Fruit fly (Drosophila melanogaster) whole organism, prepupa: ENCODE results near the gene Lcp65Ag1.

Experiments used
- Blimp-1 ChIP-seq: fragments of 200-800 bp; sonication (Bioruptor generic); optimal IDR thresholded peaks from 3 replicates; lab custom pipeline; 2017; ENCODE audit warnings: missing biosample characterization, missing genetic modification characterization, mild to moderate bottlenecking, moderate library complexity, missing genetic modification reagents
- CG10631 ChIP-seq: fragments of 200-800 bp; sonication (Bioruptor generic); optimal IDR thresholded peaks from 2 replicates; lab custom pipeline; 2016; ENCODE audit warnings: missing biosample characterization, missing genetic modification characterization
- CG10669 ChIP-seq: fragments of 200-800 bp; sonication (Bioruptor generic); optimal IDR thresholded peaks from 3 replicates; lab custom pipeline; 2018; ENCODE audit warnings: missing biosample characterization, mild to moderate bottlenecking, missing genetic modification characterization, moderate library complexity
- CG11294 ChIP-seq: fragments of 200-800 bp; sonication (Bioruptor generic); IDR thresholded peaks from 2 replicates; pipeline ENCODE4 v1.3.6; 2022; ENCODE audit warnings: missing biosample characterization, missing genetic modification characterization
- CG11762 ChIP-seq: fragments of 200-800 bp; sonication (Bioruptor generic); optimal IDR thresholded peaks from 3 replicates; lab custom pipeline; 2016; ENCODE audit warnings: missing biosample characterization, missing genetic modification characterization; ENCODE audit not compliant: insufficient read depth
- CG11902 ChIP-seq: fragments of 200-800 bp; sonication (Bioruptor generic); optimal IDR thresholded peaks from 3 replicates; lab custom pipeline; 2016; ENCODE audit warnings: missing biosample characterization, missing genetic modification characterization
- CG15336 ChIP-seq: fragments of 200-800 bp; sonication (Bioruptor generic); IDR thresholded peaks from 2 replicates; pipeline ENCODE4 v1.3.6; 2022; ENCODE audit warnings: missing biosample characterization, missing genetic modification characterization
- CG1621 ChIP-seq: fragments of 200-800 bp; sonication (Bioruptor generic); optimal IDR thresholded peaks from 3 replicates; lab custom pipeline; 2018; ENCODE audit warnings: missing biosample characterization, mild to moderate bottlenecking, missing genetic modification characterization
- CG3032 ChIP-seq: fragments of 200-800 bp; optimal IDR thresholded peaks from 2 replicates; lab custom pipeline; 2019; ENCODE audit warnings: missing biosample characterization, mild to moderate bottlenecking, missing genetic modification characterization, moderate library complexity
- CG31627 ChIP-seq: fragments of 200-800 bp; sonication (Bioruptor generic); optimal IDR thresholded peaks from 3 replicates; lab custom pipeline; 2016; ENCODE audit warnings: missing biosample characterization, missing genetic modification characterization
- CG32006 ChIP-seq: fragments of 200-800 bp; sonication (Bioruptor generic); optimal IDR thresholded peaks from 3 replicates; lab custom pipeline; 2017; ENCODE audit warnings: missing biosample characterization, mild to moderate bottlenecking, missing genetic modification characterization
- CG34406 ChIP-seq: fragments of 200-800 bp; sonication (Bioruptor generic); optimal IDR thresholded peaks from 3 replicates; lab custom pipeline; 2016; ENCODE audit warnings: missing biosample characterization, missing genetic modification characterization
- CG4318 ChIP-seq: fragments of 200-800 bp; sonication (Bioruptor generic); optimal IDR thresholded peaks from 3 replicates; lab custom pipeline; 2017; ENCODE audit warnings: missing biosample characterization, mild to moderate bottlenecking, missing genetic modification characterization
- CG6163 ChIP-seq: fragments of 200-800 bp; sonication (Bioruptor generic); IDR thresholded peaks from 3 replicates; pipeline ENCODE4 v1.3.6; 2022; ENCODE audit warnings: missing biosample characterization, missing genetic modification characterization
- CG6276 ChIP-seq: fragments of 200-800 bp; sonication (Bioruptor generic); optimal IDR thresholded peaks from 2 replicates; lab custom pipeline; 2017; ENCODE audit warnings: missing biosample characterization, mild to moderate bottlenecking, missing genetic modification characterization
- CG6792 ChIP-seq: fragments of 200-800 bp; sonication (Bioruptor generic); optimal IDR thresholded peaks from 3 replicates; lab custom pipeline; 2016; ENCODE audit warnings: missing biosample characterization, missing genetic modification characterization
- CG6808 ChIP-seq: fragments of 200-800 bp; sonication (Bioruptor generic); optimal IDR thresholded peaks from 3 replicates; lab custom pipeline; 2017; ENCODE audit warnings: missing biosample characterization, missing genetic modification characterization, mild to moderate bottlenecking, moderate library complexity, missing genetic modification reagents
- CG6854 ChIP-seq: fragments of 200-800 bp; sonication (Bioruptor generic); optimal IDR thresholded peaks from 2 replicates; lab custom pipeline; 2017; ENCODE audit warnings: missing biosample characterization, mild to moderate bottlenecking, missing genetic modification characterization
- CG7368 ChIP-seq: fragments of 200-800 bp; sonication (Bioruptor generic); optimal IDR thresholded peaks from 3 replicates; lab custom pipeline; 2016; ENCODE audit warnings: missing biosample characterization, missing genetic modification characterization
- CG8119 ChIP-seq: fragments of 200-800 bp; sonication (Bioruptor generic); IDR thresholded peaks from 3 replicates; pipeline ENCODE4 v1.3.6; 2022; ENCODE audit warnings: missing biosample characterization, missing genetic modification characterization
- CG8632 ChIP-seq: fragments of 200-800 bp; sonication (Bioruptor generic); optimal IDR thresholded peaks from 3 replicates; lab custom pipeline; 2016; ENCODE audit warnings: missing biosample characterization, missing genetic modification characterization
- CG9139 ChIP-seq: fragments of 200-800 bp; sonication (Bioruptor generic); optimal IDR thresholded peaks from 3 replicates; lab custom pipeline; 2017; ENCODE audit warnings: missing biosample characterization, mild to moderate bottlenecking, missing genetic modification characterization
- Eip75B ChIP-seq: fragments of 200-800 bp; sonication (Bioruptor generic); optimal IDR thresholded peaks from 3 replicates; lab custom pipeline; 2016; ENCODE audit warnings: missing biosample characterization, missing genetic modification characterization
- Eip78C ChIP-seq: fragments of 200-800 bp; sonication (Bioruptor generic); peaks from one replicate; lab custom pipeline; 2016; ENCODE audit warnings: missing biosample characterization, missing genetic modification characterization
- Eip93F ChIP-seq: fragments of 200-800 bp; sonication (Bioruptor generic); optimal IDR thresholded peaks from 2 replicates; lab custom pipeline; 2016; ENCODE audit warnings: missing biosample characterization, mild to moderate bottlenecking, missing genetic modification characterization
- Ets21C ChIP-seq: fragments of 200-800 bp; sonication (Bioruptor generic); optimal IDR thresholded peaks from 3 replicates; lab custom pipeline; 2016; ENCODE audit warnings: missing biosample characterization, missing genetic modification characterization
- Ets96B ChIP-seq: fragments of 200-800 bp; optimal IDR thresholded peaks from 2 replicates; lab custom pipeline; 2019; ENCODE audit warnings: missing biosample characterization, mild to moderate bottlenecking, missing genetic modification characterization, moderate library complexity
- Gug ChIP-seq: fragments of 200-800 bp; sonication (Bioruptor generic); IDR thresholded peaks from 2 replicates; pipeline ENCODE4 v1.3.6; 2022; ENCODE audit warnings: missing biosample characterization, missing genetic modification characterization
- Hr38 ChIP-seq: sonication (Bioruptor generic); optimal IDR thresholded peaks from 2 replicates; lab custom pipeline; 2016; ENCODE audit warnings: missing biosample characterization, missing genetic modification characterization
- Hr39 ChIP-seq: fragments of 200-800 bp; sonication (Bioruptor generic); optimal IDR thresholded peaks from 2 replicates; lab custom pipeline; 2016; ENCODE audit warnings: missing biosample characterization, missing genetic modification characterization
- OdsH ChIP-seq: fragments of 200-800 bp; sonication (Bioruptor generic); optimal IDR thresholded peaks from 3 replicates; lab custom pipeline; 2016; ENCODE audit warnings: missing biosample characterization, missing genetic modification characterization
- Sox102F ChIP-seq: fragments of 200-800 bp; sonication (Bioruptor generic); optimal IDR thresholded peaks from 2 replicates; lab custom pipeline; 2016; ENCODE audit warnings: missing biosample characterization, mild to moderate bottlenecking, missing genetic modification characterization
- Sox14 ChIP-seq: fragments of 200-800 bp; sonication (Bioruptor generic); optimal IDR thresholded peaks from 3 replicates; lab custom pipeline; 2016; ENCODE audit warnings: missing biosample characterization, missing genetic modification characterization
- achi ChIP-seq: fragments of 200-800 bp; sonication (Bioruptor generic); optimal IDR thresholded peaks from 3 replicates; lab custom pipeline; 2016; ENCODE audit warnings: missing biosample characterization, missing genetic modification characterization
- acj6 ChIP-seq: fragments of 200-800 bp; sonication (Bioruptor generic); optimal IDR thresholded peaks from 3 replicates; lab custom pipeline; 2016; ENCODE audit warnings: missing biosample characterization, missing genetic modification characterization
- cyc ChIP-seq: fragments of 200-800 bp; sonication (Bioruptor generic); optimal IDR thresholded peaks from 3 replicates; lab custom pipeline; 2016; ENCODE audit warnings: missing biosample characterization, missing genetic modification characterization
- dac ChIP-seq: fragments of 200-800 bp; sonication (Bioruptor generic); optimal IDR thresholded peaks from 2 replicates; lab custom pipeline; 2017; ENCODE audit warnings: missing biosample characterization, mild to moderate bottlenecking, missing genetic modification characterization
- dsx ChIP-seq: fragments of 200-800 bp; optimal IDR thresholded peaks from 3 replicates; lab custom pipeline; 2019; ENCODE audit warnings: missing biosample characterization, mild to moderate bottlenecking, missing genetic modification characterization, moderate library complexity; ENCODE audit not compliant: poor library complexity, severe bottlenecking
- eg ChIP-seq: fragments of 200-800 bp; sonication (Bioruptor generic); IDR thresholded peaks from 3 replicates; pipeline ENCODE4 v1.3.6; 2022; ENCODE audit warnings: missing biosample characterization, missing genetic modification characterization
- fd59A ChIP-seq: fragments of 200-800 bp; sonication (Bioruptor generic); optimal IDR thresholded peaks from 2 replicates; lab custom pipeline; 2017; ENCODE audit warnings: missing biosample characterization, mild to moderate bottlenecking, missing genetic modification characterization, missing genetic modification reagents
- fd85E ChIP-seq: fragments of 200-800 bp; sonication (Bioruptor generic); optimal IDR thresholded peaks from 3 replicates; lab custom pipeline; 2016; ENCODE audit warnings: missing biosample characterization, missing genetic modification characterization
- fkh ChIP-seq: fragments of 200-800 bp; sonication (Bioruptor generic); optimal IDR thresholded peaks from 3 replicates; lab custom pipeline; 2017; ENCODE audit warnings: missing biosample characterization, mild to moderate bottlenecking, missing genetic modification characterization, moderate library complexity
- lz ChIP-seq: fragments of 200-800 bp; sonication (Bioruptor generic); optimal IDR thresholded peaks from 3 replicates; lab custom pipeline; 2016; ENCODE audit warnings: missing biosample characterization, missing genetic modification characterization
- pdm3 ChIP-seq: fragments of 200-800 bp; sonication (Bioruptor generic); optimal IDR thresholded peaks from 3 replicates; lab custom pipeline; 2016; ENCODE audit warnings: missing biosample characterization, missing genetic modification characterization
- salr ChIP-seq, 2 experiments: fragments of 200-800 bp; sonication (Bioruptor generic); optimal IDR thresholded peaks; 3 replicates each; lab custom pipeline; 2016 to 2018; ENCODE audit warnings: missing biosample characterization in 2 of 2, missing genetic modification characterization in 2 of 2, mild to moderate bottlenecking in 1 of 2
- spab ChIP-seq: fragments of 200-800 bp; sonication (Bioruptor generic); optimal IDR thresholded peaks from 2 replicates; lab custom pipeline; 2017; ENCODE audit warnings: missing biosample characterization, mild to moderate bottlenecking, missing genetic modification characterization, missing genetic modification reagents
- ss ChIP-seq, 2 experiments: fragments of 200-800 bp; sonication (Bioruptor generic); optimal IDR thresholded peaks; 2 replicates in 1 of 2; 3 replicates in 1 of 2; lab custom pipeline; 2017 to 2018; ENCODE audit warnings: mild to moderate bottlenecking in 2 of 2, missing biosample characterization in 2 of 2, missing genetic modification characterization in 2 of 2, moderate library complexity in 1 of 2
- topi ChIP-seq: fragments of 200-800 bp; sonication (Bioruptor generic); optimal IDR thresholded peaks from 3 replicates; lab custom pipeline; 2016; ENCODE audit warnings: missing biosample characterization, missing genetic modification characterization
- vri ChIP-seq: fragments of 200-800 bp; sonication (Bioruptor generic); optimal IDR thresholded peaks from 3 replicates; lab custom pipeline; 2016; ENCODE audit warnings: missing biosample characterization, mild to moderate bottlenecking, missing genetic modification characterization

Lcp65Ag1 gene

DNA sequence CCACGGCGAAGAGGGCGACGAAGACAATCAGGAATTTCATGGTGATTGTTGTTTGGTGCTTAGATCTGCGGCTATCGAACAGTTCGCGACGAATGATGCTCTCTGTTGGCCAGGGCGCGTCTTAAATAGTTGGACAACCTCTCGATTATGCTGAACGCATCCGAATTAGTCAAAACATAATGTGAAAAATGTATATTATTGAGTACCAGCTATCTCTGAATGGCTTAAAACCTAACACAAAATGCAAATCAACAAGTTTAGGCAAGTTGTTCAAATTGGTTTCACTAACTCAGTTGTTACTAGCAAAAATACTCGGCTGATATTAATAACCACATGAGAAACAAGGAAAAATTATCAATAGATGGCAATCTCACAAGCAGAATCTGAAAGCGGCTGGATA lies at the start of gene Lcp65Ag1:
Lcp65Ag1 (minus strand) TSS at position 101 of the 400 bp plus-strand sequence.
- TF ChIP-seq CG31627 (GFP tag; lab: Kevin White, UChicago) (no peak), dac (no peak), CG8632 (GFP tag; lab: Kevin White, UChicago) (no peak), CG6854 (GFP tag; lab: Kevin White, UChicago) (no peak), lz (GFP tag; lab: Kevin White, UChicago) (no peak), CG32006 (GFP tag; lab: Kevin White, UChicago) (no peak), CG7368 (GFP tag; lab: Kevin White, UChicago) (no peak), Eip78C (GFP tag; lab: Kevin White, UChicago) (no peak), CG4318 (GFP tag; lab: Kevin White, UChicago) (no peak)
- TF ChIP-seq, all 60 proteins: peak for 0

DNA sequence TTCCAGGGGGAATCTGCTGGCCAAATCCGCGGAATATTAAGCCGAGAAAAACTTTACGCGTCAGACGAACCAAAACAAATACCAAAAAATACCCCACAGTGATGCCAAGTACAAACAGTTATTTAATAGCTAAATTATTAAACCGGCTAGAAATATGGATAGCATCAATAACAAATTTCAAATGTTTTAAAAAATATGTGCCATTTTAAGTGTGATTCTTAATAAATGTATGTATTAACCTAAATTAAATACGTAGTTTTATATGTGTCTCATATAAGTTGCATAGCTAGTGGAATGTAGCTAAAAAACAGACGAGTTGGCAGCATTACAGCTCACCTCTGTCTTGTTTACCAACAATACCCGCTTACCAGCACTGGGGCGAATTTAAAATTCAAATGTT lies 46.7 kb upstream of the Lcp65Ag1 start, which contains the start of gene CG10274:
CG10274 (minus strand) TSS at position 54 of the 400 bp plus-strand sequence.
- TF ChIP-seq dsx (GFP tag; lab: Kevin White, UChicago), result no peak
- TF ChIP-seq CG15336 (GFP tag; lab: Robert Waterston, UW), result no peak
- peak; percentile 71 for TF ChIP-seq cyc (GFP tag; lab: Kevin White, UChicago)
- no peak for TF ChIP-seq CG34406
- TF ChIP-seq topi (GFP tag; lab: Kevin White, UChicago), result no peak
- no peak for TF ChIP-seq acj6 (GFP tag; lab: Kevin White, UChicago)
- TF ChIP-seq eg (GFP tag; lab: Robert Waterston, UW), result peak; percentile 36; the same call in 1 of the 3 replicates
- no peak for TF ChIP-seq ss (GFP tag; optimal IDR thresholded peaks at IDR 0.05; lab: Kevin White, UChicago)
- TF ChIP-seq Ets96B, result peak; percentile 64
- peak; percentile 46 for TF ChIP-seq CG6792 (GFP tag; lab: Kevin White, UChicago)
- TF ChIP-seq CG6163, result peak; percentile 42; the same call in 2 of the 3 replicates
- TF ChIP-seq CG10669, result no peak
- TF ChIP-seq Sox102F, result no peak
- TF ChIP-seq CG1621 (tag; lab: Kevin White, UChicago), result peak; percentile 33
- peak; percentile 34 for TF ChIP-seq fd59A (GFP tag; lab: Kevin White, UChicago)
- TF ChIP-seq CG11902 (GFP tag; lab: Kevin White, UChicago), result peak; percentile 63
- no peak; the same call in 1 of the 2 replicates for TF ChIP-seq CG11294 (GFP tag; lab: Robert Waterston, UW)
- no peak for TF ChIP-seq CG6854 (GFP tag; lab: Kevin White, UChicago)
- TF ChIP-seq dac, result no peak
- no peak for TF ChIP-seq Eip75B
- peak; percentile 82 for TF ChIP-seq Hr39 (GFP tag; lab: Kevin White, UChicago)
- peak; percentile 78 for TF ChIP-seq CG3032
- TF ChIP-seq pdm3 (GFP tag; lab: Kevin White, UChicago), result no peak
- no peak for TF ChIP-seq CG9139
- TF ChIP-seq spab (GFP tag; lab: Kevin White, UChicago), result no peak
- TF ChIP-seq Hr38 (GFP tag; lab: Kevin White, UChicago), result no peak
- no peak for TF ChIP-seq Eip93F (GFP tag; lab: Kevin White, UChicago)
- TF ChIP-seq fd85E (GFP tag; lab: Kevin White, UChicago), result no peak
- TF ChIP-seq Blimp-1 (GFP tag; lab: Kevin White, UChicago), result no peak
- TF ChIP-seq CG8119 (GFP tag; lab: Robert Waterston, UW), result no peak
- TF ChIP-seq OdsH (GFP tag; lab: Kevin White, UChicago), result no peak
- peak; percentile 98 for TF ChIP-seq fkh (GFP tag; lab: Kevin White, UChicago)
- TF ChIP-seq Eip78C (GFP tag; lab: Kevin White, UChicago), result no peak
- no peak for TF ChIP-seq CG11762 (GFP tag; lab: Kevin White, UChicago)
- peak in 1 of 2 experiments; percentile 22 for TF ChIP-seq salr (GFP tag; optimal IDR thresholded peaks at IDR 0.05; lab: Kevin White, UChicago)
- TF ChIP-seq Sox14 (GFP tag; lab: Kevin White, UChicago), result no peak
- no peak for TF ChIP-seq Ets21C
- no peak for TF ChIP-seq achi (GFP tag; lab: Kevin White, UChicago)
- no peak for TF ChIP-seq CG32006 (GFP tag; lab: Kevin White, UChicago)
- TF ChIP-seq Gug, result peak; percentile 43; the same call in 1 of the 2 replicates
- no peak for TF ChIP-seq vri (GFP tag; lab: Kevin White, UChicago)
- TF ChIP-seq CG6276, result no peak
- TF ChIP-seq CG10631, result no peak
- peak; percentile 77 for TF ChIP-seq lz (GFP tag; lab: Kevin White, UChicago)
- TF ChIP-seq CG31627 (GFP tag; lab: Kevin White, UChicago), result peak; percentile 82
- no peak for TF ChIP-seq CG8632 (GFP tag; lab: Kevin White, UChicago)
- TF ChIP-seq CG6808 (GFP tag; lab: Kevin White, UChicago), result no peak
